Fruit fly (Drosophila melanogaster): Measurements from ENCODE around the gene CG32512.
A peak's percentile ranks its signal among the peaks of the same experiment; 100 is the strongest.

Gene CG32512

dm6 chrX:21058991-21059390 is 8.3 kb downstream of the CG32512 start (continued):
- TF ChIP-seq ind (GFP tag; optimal IDR thresholded peaks at IDR 0.05) (peak; percentile 89), CG8089 (GFP tag; optimal IDR thresholded peaks at IDR 0.05) (peak; percentile 87), zfh2 (GFP tag; optimal IDR thresholded peaks at IDR 0.05) (peak; percentile 82), CG11247 (GFP tag; IDR thresholded peaks at IDR 0.05) (peak; percentile 69), cwo (GFP tag; optimal IDR thresholded peaks at IDR 0.05) (peak; percentile 74), dm (GFP tag; optimal IDR thresholded peaks at IDR 0.05) (peak; percentile 78), Dref (GFP tag; IDR thresholded peaks at IDR 0.05) (no peak), unc-4 (GFP tag; IDR thresholded peaks at IDR 0.05; ENCODE audit: partially characterized antibody) (no peak), CG8944 (GFP tag; optimal IDR thresholded peaks at IDR 0.05) (peak; percentile 90), CG6654 (GFP tag; optimal IDR thresholded peaks at IDR 0.05) (peak; percentile 78), crc (GFP tag; optimal IDR thresholded peaks at IDR 0.05) (peak; percentile 89), twi (tag; optimal IDR thresholded peaks at IDR 0.05) (peak; percentile 80), Blimp-1 (GFP tag; optimal IDR thresholded peaks at IDR 0.05) (peak; percentile 88), CG3726 (GFP tag; IDR thresholded peaks at IDR 0.05) (peak; percentile 75), CG1602 (GFP tag; optimal IDR thresholded peaks at IDR 0.05) (peak; percentile 85), CG17568 (GFP tag; optimal IDR thresholded peaks at IDR 0.05) (peak; percentile 88), lov (optimal IDR thresholded peaks at IDR 0.05) (no peak), lov (GFP tag; IDR thresholded peaks at IDR 0.05) (peak; percentile 80; the same call in 2 of the 3 replicates), CG15011 (GFP tag; optimal IDR thresholded peaks at IDR 0.05) (peak; percentile 56), B-H2 (GFP tag; optimal IDR thresholded peaks at IDR 0.05) (no peak), Dp (GFP tag; optimal IDR thresholded peaks at IDR 0.05) (no peak), dpn (GFP tag; optimal IDR thresholded peaks at IDR 0.05) (peak; percentile 91 to 94), wek (GFP tag; optimal IDR thresholded peaks at IDR 0.05) (peak; percentile 86), CG6689 (GFP tag; IDR thresholded peaks at IDR 0.05) (peak; percentile 82), Fer3 (tag; optimal IDR thresholded peaks at IDR 0.05) (peak; percentile 84), CG2199 (GFP tag; IDR thresholded peaks at IDR 0.05) (0 out of 3 replicates have a peak, but pooled peaks have one; percentile 43), sd (tag; optimal IDR thresholded peaks at IDR 0.05) (peak; percentile 72), sna (GFP tag; IDR thresholded peaks at IDR 0.05; ENCODE audit: partially characterized antibody) (no peak), CG8359 (GFP tag; optimal IDR thresholded peaks at IDR 0.05; ENCODE audit: borderline replicate concordance) (peak; percentile 77), btn (GFP tag; optimal IDR thresholded peaks at IDR 0.05) (peak; percentile 88), BtbVII (GFP tag; optimal IDR thresholded peaks at IDR 0.05) (peak; percentile 82), peb (GFP tag; IDR thresholded peaks at IDR 0.05) (peak; percentile 42; the same call in 1 of the 2 replicates), ab (GFP tag; optimal IDR thresholded peaks at IDR 0.05) (peak; percentile 79), Dbx (GFP tag; IDR thresholded peaks at IDR 0.05) (0 out of 3 replicates have a peak, but pooled peaks have one; percentile 42), pum (GFP tag; optimal IDR thresholded peaks at IDR 0.05) (peak; percentile 90), CG5953 (GFP tag; IDR thresholded peaks at IDR 0.05) (peak; percentile 86), CG10147 (GFP tag; optimal IDR thresholded peaks at IDR 0.05) (peak; percentile 74), Asciz (GFP tag; optimal IDR thresholded peaks at IDR 0.05) (peak; percentile 91), CG9797 (GFP tag; optimal IDR thresholded peaks at IDR 0.05) (no peak), pfk (GFP tag; optimal IDR thresholded peaks at IDR 0.05) (no peak), CG7928 (GFP tag; optimal IDR thresholded peaks at IDR 0.05) (peak; percentile 52), CG1832 (GFP tag; optimal IDR thresholded peaks at IDR 0.05) (no peak), shn (GFP tag; optimal IDR thresholded peaks at IDR 0.05) (peak; percentile 85), Dip2 (GFP tag; IDR thresholded peaks at IDR 0.05) (no peak), CG14014 (GFP tag; IDR thresholded peaks at IDR 0.05) (peak; percentile 75), Sox102F (GFP tag; optimal IDR thresholded peaks at IDR 0.05) (peak; percentile 96), insv (GFP tag; optimal IDR thresholded peaks at IDR 0.05) (peak in 1 of 2 experiments; percentile 23), CG7839 (tag; optimal IDR thresholded peaks at IDR 0.05) (peak; percentile 93), Fer1 (GFP tag; optimal IDR thresholded peaks at IDR 0.05) (peak; percentile 82), CG15269 (tag; optimal IDR thresholded peaks at IDR 0.05) (peak; percentile 94)

Data from whole organism, embryonic.